Worm (Caenorhabditis elegans): ENCODE data around the gene ZC443.1.

Gene ZC443.1

ce11 chrV:12814022-12814421 lies 4.1 kb upstream of the ZC443.1 start, which contains the start of gene ZC443.3:
TSS of gene ZC443.3 (minus strand) at chrV:12814122.
- no peak for TF ChIP-seq hlh-15 (tag; optimal IDR thresholded peaks at IDR 0.05)
- TF ChIP-seq syd-9 (tag; optimal IDR thresholded peaks at IDR 0.05) = no peak
- TF ChIP-seq npax-4 (tag; optimal IDR thresholded peaks at IDR 0.05) = no peak
- no peak for TF ChIP-seq sox-4 (tag; optimal IDR thresholded peaks at IDR 0.05)
- TF ChIP-seq ceh-18 (tag; optimal IDR thresholded peaks at IDR 0.05) = no peak
- TF ChIP-seq nfya-1 (tag; optimal IDR thresholded peaks at IDR 0.05) = no peak

DNA sequence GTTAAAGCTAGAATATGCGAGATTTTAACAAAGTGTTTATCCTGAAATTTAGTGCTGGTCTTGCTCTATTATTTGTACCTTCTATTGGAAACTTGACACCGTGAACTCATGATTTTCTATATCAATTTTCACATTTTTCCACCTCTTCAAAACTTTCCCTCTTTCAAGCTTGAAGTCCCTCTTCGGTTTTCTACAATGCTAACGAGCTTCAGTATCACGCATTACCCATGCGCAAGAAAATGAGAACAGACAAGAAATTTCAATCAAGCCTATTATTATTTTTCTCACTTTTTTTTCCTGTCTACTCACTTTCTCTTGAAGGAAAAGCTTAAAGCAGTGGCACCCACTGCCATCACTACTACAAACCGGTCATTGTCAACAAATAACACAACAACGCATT lies 1.9 kb upstream of the ZC443.1 start:
- TF ChIP-seq nhr-11 (tag; optimal IDR thresholded peaks at IDR 0.05) (no peak), tbx-2 (tag; optimal IDR thresholded peaks at IDR 0.05) (no peak), F13H6.1 (tag; optimal IDR thresholded peaks at IDR 0.05) (no peak), ceh-34 (tag; optimal IDR thresholded peaks at IDR 0.05) (peak; percentile 31), C38D4.7 (GFP tag; optimal IDR thresholded peaks at IDR 0.05) (no peak), lin-11 (tag; optimal IDR thresholded peaks at IDR 0.05) (no peak), unc-3 (GFP tag; conservative IDR thresholded peaks at IDR 0.05) (no peak), unc-3 (tag; optimal IDR thresholded peaks at IDR 0.05) (no peak), fkh-6 (tag; optimal IDR thresholded peaks at IDR 0.05) (no peak), ceh-31 (tag; optimal IDR thresholded peaks at IDR 0.05) (no peak), rnt-1 (tag; optimal IDR thresholded peaks at IDR 0.05) (no peak), ama-1 (optimal IDR thresholded peaks at IDR 0.05) (peak; percentile 62), hlh-6 (tag; optimal IDR thresholded peaks at IDR 0.05) (no peak), K02D7.2 (tag; optimal IDR thresholded peaks at IDR 0.05) (no peak), tbx-7 (tag; optimal IDR thresholded peaks at IDR 0.05) (no peak)

DNA sequence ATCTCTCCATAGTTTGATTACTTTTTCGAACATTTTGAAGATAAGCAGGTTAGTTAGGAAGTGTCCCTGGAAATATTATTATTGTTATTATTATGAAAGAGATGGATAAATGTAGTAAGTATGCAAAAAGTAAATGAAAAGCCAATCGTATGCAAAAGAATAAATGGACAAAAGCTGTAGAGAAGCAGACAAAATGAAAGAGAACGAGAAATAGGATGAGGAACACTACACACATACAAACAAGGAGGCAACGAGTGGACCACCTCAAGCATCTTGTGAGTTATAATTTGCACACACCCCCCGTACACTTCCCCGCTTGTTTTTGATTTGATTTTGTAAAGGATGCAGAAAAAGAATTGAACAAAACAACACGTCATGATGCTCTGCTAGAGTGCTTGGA lies 1.2 kb upstream of the ZC443.1 start, which contains the start of gene ZC443.2:
Gene ZC443.2 (minus strand): TSS at position 67 of the 400 bp plus-strand sequence.
- TF ChIP-seq C08G9.2 (tag; optimal IDR thresholded peaks at IDR 0.05) = no peak
- no peak for TF ChIP-seq ceh-14 (tag; optimal IDR thresholded peaks at IDR 0.05)
- peak; percentile 7 for TF ChIP-seq nfya-1 (tag; optimal IDR thresholded peaks at IDR 0.05)
- no peak for TF ChIP-seq ama-1 (optimal IDR thresholded peaks at IDR 0.05)

- TF ChIP-seq unc-3 (GFP tag; conservative IDR thresholded peaks at IDR 0.05) = no peak
- TF ChIP-seq unc-3 (tag; optimal IDR thresholded peaks at IDR 0.05) = no peak
- TF ChIP-seq nhr-232 (tag; optimal IDR thresholded peaks at IDR 0.05) = no peak
- no peak for TF ChIP-seq ref-2 (tag; optimal IDR thresholded peaks at IDR 0.05)
These were observed 3.7 kb downstream of the ZC443.1 start, which contains the start of gene ZC443.7 for ce11 chrV:12806190-12806589. TSS of gene ZC443.7 (plus strand) at chrV:12806490.

DNA sequence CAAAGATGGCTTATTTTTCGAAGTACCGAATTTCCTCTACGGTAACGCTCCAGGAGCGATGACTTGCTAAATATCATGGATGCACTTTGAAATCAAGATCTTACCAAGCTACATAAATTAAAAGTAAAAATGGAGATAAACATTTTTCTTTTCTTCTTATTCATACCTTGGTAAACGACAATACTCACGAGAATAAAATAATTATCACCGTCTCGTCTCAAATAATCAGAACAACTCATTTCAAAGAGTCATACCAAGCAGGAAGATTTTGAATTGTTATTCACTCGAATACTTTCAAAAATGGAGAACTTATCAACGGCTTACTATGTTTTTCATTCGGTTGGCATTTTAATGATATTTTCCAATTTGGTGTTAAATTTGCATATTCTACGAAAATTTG lies 6.6 kb downstream of the ZC443.1 start, which contains the start of gene srbc-45:
Gene srbc-45 (plus strand): TSS at position 301 of the 400 bp plus-strand sequence.
- TF ChIP-seq madf-2 (tag; optimal IDR thresholded peaks at IDR 0.05) (no peak), hlh-13 (GFP tag; optimal IDR thresholded peaks at IDR 0.05) (no peak), ceh-18 (tag; optimal IDR thresholded peaks at IDR 0.05) (no peak), pat-9 (tag; optimal IDR thresholded peaks at IDR 0.05) (no peak), pha-4 (tag; optimal IDR thresholded peaks at IDR 0.05) (no peak), tbx-7 (tag; optimal IDR thresholded peaks at IDR 0.05) (no peak), mec-3 (tag; optimal IDR thresholded peaks at IDR 0.05; ENCODE audit: borderline replicate concordance) (no peak), syd-9 (tag; optimal IDR thresholded peaks at IDR 0.05) (no peak), nfya-1 (tag; optimal IDR thresholded peaks at IDR 0.05) (no peak), ceh-9 (tag; optimal IDR thresholded peaks at IDR 0.05) (no peak), ttx-3 (tag; optimal IDR thresholded peaks at IDR 0.05) (no peak), nhr-232 (tag; optimal IDR thresholded peaks at IDR 0.05) (no peak), C38D4.7 (GFP tag; optimal IDR thresholded peaks at IDR 0.05) (no peak)

DNA sequence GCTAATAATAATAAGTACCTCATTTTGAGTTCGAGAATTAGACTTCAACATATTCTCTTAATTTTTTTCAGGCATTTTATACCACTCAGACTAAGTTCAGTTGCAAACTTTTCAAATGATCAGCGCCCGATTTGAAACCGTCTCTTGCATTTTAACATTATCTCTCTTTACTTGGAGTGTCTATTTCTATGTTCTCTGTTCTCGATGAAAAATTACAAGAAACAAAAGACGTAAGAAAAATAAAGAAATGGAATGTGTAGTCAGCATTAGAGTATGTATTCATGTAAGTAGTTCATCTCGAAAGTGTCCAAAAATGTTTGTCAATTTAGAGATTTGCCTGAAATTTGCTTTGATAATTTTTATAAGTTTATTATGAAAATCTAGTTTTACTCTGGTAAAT lies 9.7 kb downstream of the ZC443.1 start, which contains the start of gene ugt-3:
Gene ugt-3 (minus strand): TSS at position 101 of the 400 bp plus-strand sequence.
- TF ChIP-seq gmeb-2 (tag; optimal IDR thresholded peaks at IDR 0.05) = no peak
